Fruit fly (Drosophila melanogaster): ENCODE data around the gene Aven.
A peak's percentile ranks its signal among the peaks of the same experiment; 100 is the strongest.

Gene Aven

dm6 chrX:12667600-12668250 is 38.3 kb upstream of the Aven start:
- no peak for TF ChIP-seq pan (optimal IDR thresholded peaks at IDR 0.05)
- TF ChIP-seq Dll (optimal IDR thresholded peaks at IDR 0.05) = no peak
- no peak for TF ChIP-seq CG8478 (optimal IDR thresholded peaks at IDR 0.05)
- no peak for TF ChIP-seq usp (GFP tag; optimal IDR thresholded peaks at IDR 0.05)
- no peak for TF ChIP-seq psq (optimal IDR thresholded peaks at IDR 0.05)
- no peak for TF ChIP-seq EcR (GFP tag; optimal IDR thresholded peaks at IDR 0.05)

DNA sequence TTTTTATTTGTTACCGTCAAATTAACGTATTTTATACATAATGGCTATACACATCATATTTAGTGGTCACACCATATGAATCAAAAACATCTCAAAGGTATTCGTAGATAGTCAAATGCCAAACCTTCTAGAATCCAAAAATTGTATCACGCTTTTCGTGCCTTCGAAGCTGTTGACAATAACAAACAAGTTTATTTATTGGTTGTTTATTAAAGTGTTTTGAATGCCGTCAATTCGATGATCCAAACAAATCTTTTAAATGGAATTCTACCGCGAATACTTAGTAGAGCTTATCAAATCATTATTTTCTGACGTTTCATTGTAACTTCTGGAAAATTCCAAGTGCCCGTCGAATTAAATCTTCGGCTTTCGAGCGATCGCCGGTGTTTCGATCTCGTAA is 37.6 kb upstream of the Aven start:
- no peak for TF ChIP-seq usp (GFP tag; optimal IDR thresholded peaks at IDR 0.05)
- TF ChIP-seq CG8478 (optimal IDR thresholded peaks at IDR 0.05) = no peak

- TF ChIP-seq pan (optimal IDR thresholded peaks at IDR 0.05) = no peak
- TF ChIP-seq EcR (GFP tag; optimal IDR thresholded peaks at IDR 0.05) = no peak
- no peak for TF ChIP-seq psq (optimal IDR thresholded peaks at IDR 0.05)
- no peak for TF ChIP-seq CG8478 (optimal IDR thresholded peaks at IDR 0.05)
- TF ChIP-seq usp (GFP tag; optimal IDR thresholded peaks at IDR 0.05) = no peak
Measured at dm6 chrX:12666471-12666884, 37.0 kb upstream of the Aven start.

- TF ChIP-seq usp (GFP tag; optimal IDR thresholded peaks at IDR 0.05) (no peak), psq (optimal IDR thresholded peaks at IDR 0.05) (no peak), CG8478 (optimal IDR thresholded peaks at IDR 0.05) (no peak), pan (optimal IDR thresholded peaks at IDR 0.05) (no peak)
Measured at dm6 chrX:12665796-12666338, 36.4 kb upstream of the Aven start.

DNA sequence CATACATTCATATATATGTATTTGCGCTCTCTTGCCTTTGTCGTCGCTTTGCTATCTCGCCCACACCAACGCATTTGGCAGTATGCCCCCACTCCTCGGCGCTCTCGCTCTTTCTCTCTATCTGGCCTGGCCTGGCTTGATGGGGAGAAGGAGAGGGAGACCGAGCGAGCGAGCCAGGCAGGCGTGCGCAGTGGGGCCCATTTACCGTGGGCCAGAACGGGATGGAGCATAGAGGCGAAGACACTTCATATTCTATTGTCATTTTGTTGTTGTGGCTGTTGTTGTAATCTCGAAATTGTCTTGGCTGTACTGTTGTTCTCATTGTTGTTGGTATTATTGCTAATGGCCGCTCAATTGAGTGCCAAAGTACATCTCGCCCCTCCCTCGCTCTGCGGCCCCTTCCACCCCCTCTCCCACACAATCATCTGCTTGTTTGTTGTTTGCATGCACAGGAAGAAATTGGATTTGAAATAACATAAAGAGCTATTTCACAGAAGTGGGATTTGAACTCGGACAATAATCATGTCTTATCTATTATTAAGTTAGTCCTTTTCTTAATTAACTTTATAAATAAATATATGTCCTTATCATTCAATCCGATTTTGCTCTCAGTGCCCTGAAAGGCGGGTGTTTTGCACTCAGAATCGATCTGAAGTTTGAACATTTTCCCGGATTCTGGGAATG is 35.8 kb upstream of the Aven start:
- no peak for TF ChIP-seq Dll (optimal IDR thresholded peaks at IDR 0.05)
- peak; percentile 30 for TF ChIP-seq CG8478 (optimal IDR thresholded peaks at IDR 0.05)
- TF ChIP-seq pan (optimal IDR thresholded peaks at IDR 0.05) = no peak
- no peak for TF ChIP-seq psq (optimal IDR thresholded peaks at IDR 0.05)
- no peak for TF ChIP-seq EcR (GFP tag; optimal IDR thresholded peaks at IDR 0.05)
- TF ChIP-seq usp (GFP tag; optimal IDR thresholded peaks at IDR 0.05) = no peak

- TF ChIP-seq EcR (GFP tag; optimal IDR thresholded peaks at IDR 0.05) (no peak), Dll (optimal IDR thresholded peaks at IDR 0.05) (no peak), CG8478 (optimal IDR thresholded peaks at IDR 0.05) (no peak), psq (optimal IDR thresholded peaks at IDR 0.05) (no peak), pan (optimal IDR thresholded peaks at IDR 0.05) (no peak), usp (GFP tag; optimal IDR thresholded peaks at IDR 0.05) (no peak)
Measured at dm6 chrX:12664117-12664783, 34.8 kb upstream of the Aven start.

DNA sequence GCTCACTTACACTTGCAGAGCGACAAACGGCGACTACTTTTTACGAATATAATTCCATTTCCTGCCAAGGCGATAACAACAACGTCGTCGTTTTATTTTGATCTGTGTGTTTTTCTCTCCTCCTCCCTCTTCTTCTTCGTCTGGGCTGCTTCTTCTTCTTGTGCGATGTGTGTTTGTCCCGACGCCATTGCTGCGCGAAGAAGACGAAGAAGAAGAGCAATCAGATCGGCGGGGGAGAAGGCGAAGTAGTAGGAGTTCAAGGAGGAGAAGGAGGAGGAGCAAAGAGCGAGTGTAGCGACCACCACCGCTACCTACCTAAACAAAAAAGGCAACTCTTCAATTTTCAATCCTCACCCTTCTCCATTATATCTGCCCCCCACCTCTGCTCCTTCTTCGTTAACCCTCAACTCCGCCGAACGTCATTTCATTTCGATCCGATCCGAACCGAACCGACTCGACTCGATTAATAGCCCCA is 34.1 kb upstream of the Aven start:
- TF ChIP-seq Dll (optimal IDR thresholded peaks at IDR 0.05) (no peak), psq (optimal IDR thresholded peaks at IDR 0.05) (no peak), EcR (GFP tag; optimal IDR thresholded peaks at IDR 0.05) (peak in 1 of 2 experiments; percentile 30), usp (GFP tag; optimal IDR thresholded peaks at IDR 0.05) (no peak)

dm6 chrX:12662679-12663463 is 33.4 kb upstream of the Aven start:
- TF ChIP-seq psq (optimal IDR thresholded peaks at IDR 0.05) = no peak
- no peak for TF ChIP-seq Dll (optimal IDR thresholded peaks at IDR 0.05)
- no peak for TF ChIP-seq CG8478 (optimal IDR thresholded peaks at IDR 0.05)
- TF ChIP-seq usp (GFP tag; optimal IDR thresholded peaks at IDR 0.05) = no peak
- no peak for TF ChIP-seq EcR (GFP tag; optimal IDR thresholded peaks at IDR 0.05)

- TF ChIP-seq CG8478 (optimal IDR thresholded peaks at IDR 0.05) (no peak), pan (optimal IDR thresholded peaks at IDR 0.05) (no peak), usp (GFP tag; optimal IDR thresholded peaks at IDR 0.05) (no peak), psq (optimal IDR thresholded peaks at IDR 0.05) (no peak), Dll (optimal IDR thresholded peaks at IDR 0.05) (no peak), EcR (GFP tag; optimal IDR thresholded peaks at IDR 0.05) (no peak)
Measured at dm6 chrX:12661435-12661949, 32.1 kb upstream of the Aven start.

dm6 chrX:12660030-12660630 is 30.7 kb upstream of the Aven start:
- TF ChIP-seq CG8478 (optimal IDR thresholded peaks at IDR 0.05) (no peak), EcR (GFP tag; optimal IDR thresholded peaks at IDR 0.05) (no peak), usp (GFP tag; optimal IDR thresholded peaks at IDR 0.05) (no peak), pan (optimal IDR thresholded peaks at IDR 0.05) (no peak), Dll (optimal IDR thresholded peaks at IDR 0.05) (no peak), psq (optimal IDR thresholded peaks at IDR 0.05) (no peak)

dm6 chrX:12658999-12659560 is 29.6 kb upstream of the Aven start, which contains the start of gene Tis11:
Gene Tis11, plus strand, starts transcription at chrX:12659415.
- TF ChIP-seq pan (optimal IDR thresholded peaks at IDR 0.05) (no peak), psq (optimal IDR thresholded peaks at IDR 0.05) (no peak), usp (GFP tag; optimal IDR thresholded peaks at IDR 0.05) (no peak), CG8478 (optimal IDR thresholded peaks at IDR 0.05) (no peak), EcR (GFP tag; optimal IDR thresholded peaks at IDR 0.05) (no peak), Dll (optimal IDR thresholded peaks at IDR 0.05) (no peak)

Data from whole organism.